Worm (Caenorhabditis elegans): ENCODE results near the gene F53B7.4.

- TF ChIP-seq cnd-1 (tag; optimal IDR thresholded peaks at IDR 0.05) (no peak), nhr-2 (tag; optimal IDR thresholded peaks at IDR 0.05) (no peak), sptf-1 (tag; optimal IDR thresholded peaks at IDR 0.05) (no peak), ztf-11 (tag; optimal IDR thresholded peaks at IDR 0.05) (no peak), nhr-28 (tag; optimal IDR thresholded peaks at IDR 0.05) (no peak), mab-5 (tag; optimal IDR thresholded peaks at IDR 0.05) (no peak), unc-39 (tag; optimal IDR thresholded peaks at IDR 0.05) (no peak), snpc-4 (tag; optimal IDR thresholded peaks at IDR 0.05) (no peak), ces-1 (GFP tag; optimal IDR thresholded peaks at IDR 0.05) (no peak), blmp-1 (tag; optimal IDR thresholded peaks at IDR 0.05) (no peak), mls-2 (tag; optimal IDR thresholded peaks at IDR 0.05) (no peak), hlh-1 (tag; optimal IDR thresholded peaks at IDR 0.05) (no peak), nhr-237 (tag; optimal IDR thresholded peaks at IDR 0.05) (no peak), unc-120 (tag; optimal IDR thresholded peaks at IDR 0.05; ENCODE audit: poor library complexity, severe bottlenecking) (no peak)
Observed at ce11 chrV:11009124-11009524, 6.8 kb upstream of the F53B7.4 start.
